Worm (Caenorhabditis elegans): ENCODE results near the gene rgs-10.

rgs-10 gene

DNA sequence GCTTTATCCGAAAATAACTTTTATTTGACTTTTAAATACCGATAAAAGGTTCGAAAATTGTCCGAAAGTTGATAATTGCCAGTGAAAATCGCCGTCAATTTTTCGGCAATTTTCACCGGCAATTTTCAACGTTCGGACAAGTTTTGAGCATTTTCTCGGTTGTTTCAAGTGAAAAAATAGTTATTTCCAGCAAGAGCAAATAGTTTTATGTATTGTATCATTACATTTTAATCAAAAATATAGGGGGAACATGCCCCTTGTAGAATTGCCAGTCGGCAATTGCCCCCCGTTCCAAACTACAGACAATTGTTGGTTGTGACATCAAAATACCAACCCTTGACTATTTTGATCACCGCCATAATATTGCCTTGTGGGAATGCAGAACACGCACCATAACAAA lies at the start of gene rgs-10:
TSS of gene rgs-10 (plus strand) at position 301 of the 400 bp plus-strand sequence.
- TF ChIP-seq nhr-2 (tag; optimal IDR thresholded peaks at IDR 0.05) (no peak), unc-39 (tag; optimal IDR thresholded peaks at IDR 0.05) (no peak), nhr-76 (tag; optimal IDR thresholded peaks at IDR 0.05) (no peak), nhr-237 (tag; optimal IDR thresholded peaks at IDR 0.05) (no peak), cnd-1 (tag; optimal IDR thresholded peaks at IDR 0.05) (no peak), zip-8 (tag; optimal IDR thresholded peaks at IDR 0.05) (no peak), elt-3 (tag; optimal IDR thresholded peaks at IDR 0.05) (no peak), sem-2 (GFP tag; optimal IDR thresholded peaks at IDR 0.05) (no peak), lsy-2 (tag; optimal IDR thresholded peaks at IDR 0.05) (no peak), snpc-4 (tag; optimal IDR thresholded peaks at IDR 0.05) (no peak), mep-1 (tag; optimal IDR thresholded peaks at IDR 0.05) (no peak), ceh-43 (GFP tag; optimal IDR thresholded peaks at IDR 0.05) (no peak), hlh-1 (tag; optimal IDR thresholded peaks at IDR 0.05) (no peak), tbx-8 (GFP tag; optimal IDR thresholded peaks at IDR 0.05) (no peak), ztf-11 (tag; optimal IDR thresholded peaks at IDR 0.05) (no peak), mab-5 (tag; optimal IDR thresholded peaks at IDR 0.05) (no peak), ham-2 (GFP tag; optimal IDR thresholded peaks at IDR 0.05) (no peak)

DNA sequence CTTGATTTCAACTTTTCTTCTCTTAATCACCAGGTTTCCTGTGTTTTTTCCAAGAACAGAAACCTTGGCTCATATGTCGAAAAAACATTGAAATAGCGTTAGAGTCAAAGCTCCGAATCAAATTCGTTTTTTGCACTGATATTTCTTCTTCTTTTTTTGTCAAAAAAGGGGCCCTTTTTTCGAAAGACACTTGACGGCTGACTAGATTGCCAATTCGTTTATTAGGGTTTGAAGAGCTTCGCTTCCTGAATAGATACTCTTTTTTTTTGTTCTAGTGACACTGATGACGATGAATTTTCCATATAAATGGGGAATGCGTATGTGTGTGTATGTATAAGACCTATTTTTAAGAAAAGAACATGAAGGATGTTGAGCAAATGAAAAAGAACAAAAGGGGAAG lies 45.8 kb upstream of the rgs-10 start:
- TF ChIP-seq mls-2 (tag; optimal IDR thresholded peaks at IDR 0.05): no peak
- no peak for TF ChIP-seq ceh-83 (GFP tag; optimal IDR thresholded peaks at IDR 0.05)
- no peak for TF ChIP-seq flh-1 (GFP tag; optimal IDR thresholded peaks at IDR 0.05)
- TF ChIP-seq ceh-39 (tag; optimal IDR thresholded peaks at IDR 0.05): no peak
- no peak for TF ChIP-seq ces-1 (GFP tag; optimal IDR thresholded peaks at IDR 0.05)
- TF ChIP-seq bed-3 (GFP tag; optimal IDR thresholded peaks at IDR 0.05): no peak
- TF ChIP-seq hlh-1 (tag; optimal IDR thresholded peaks at IDR 0.05): no peak
- no peak for TF ChIP-seq unc-39 (tag; optimal IDR thresholded peaks at IDR 0.05)
- TF ChIP-seq mep-1 (tag; optimal IDR thresholded peaks at IDR 0.05): no peak
- TF ChIP-seq nhr-28 (tag; optimal IDR thresholded peaks at IDR 0.05): no peak
- TF ChIP-seq M03D4.4 (tag; optimal IDR thresholded peaks at IDR 0.05): no peak
- no peak for TF ChIP-seq blmp-1 (tag; optimal IDR thresholded peaks at IDR 0.05)

DNA sequence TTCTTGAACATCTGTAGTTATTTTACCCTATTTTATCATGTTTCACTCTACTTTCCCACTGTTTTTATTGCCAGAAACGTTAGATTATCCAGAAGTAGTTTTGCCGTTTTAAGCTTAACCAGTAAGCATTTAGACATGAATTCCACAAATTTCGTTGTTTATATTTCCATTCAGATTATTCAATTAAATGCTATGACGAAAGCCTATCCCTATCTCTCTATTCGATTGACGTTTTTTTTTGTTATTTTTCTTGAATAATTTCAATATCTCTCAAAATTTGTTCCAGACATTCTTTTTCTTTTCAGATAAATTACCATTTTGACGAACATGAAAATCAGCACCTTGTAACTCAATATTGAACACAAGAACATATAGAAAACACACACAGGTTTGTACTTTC lies 44.0 kb upstream of the rgs-10 start, which contains the start of gene npr-40:
TSS of gene npr-40 (plus strand) at position 301 of the 400 bp plus-strand sequence.
- TF ChIP-seq elt-1 (tag; optimal IDR thresholded peaks at IDR 0.05; ENCODE audit: borderline replicate concordance, insufficient read depth) (no peak), nhr-2 (tag; optimal IDR thresholded peaks at IDR 0.05) (no peak), ceh-43 (GFP tag; optimal IDR thresholded peaks at IDR 0.05) (no peak), hlh-1 (tag; optimal IDR thresholded peaks at IDR 0.05) (no peak), ceh-83 (GFP tag; optimal IDR thresholded peaks at IDR 0.05) (no peak), nhr-12 (tag; optimal IDR thresholded peaks at IDR 0.05) (no peak), lin-32 (GFP tag; optimal IDR thresholded peaks at IDR 0.05) (no peak), nhr-237 (tag; optimal IDR thresholded peaks at IDR 0.05) (no peak), unc-120 (tag; optimal IDR thresholded peaks at IDR 0.05; ENCODE audit: poor library complexity, severe bottlenecking) (no peak), flh-1 (GFP tag; optimal IDR thresholded peaks at IDR 0.05) (no peak)

DNA sequence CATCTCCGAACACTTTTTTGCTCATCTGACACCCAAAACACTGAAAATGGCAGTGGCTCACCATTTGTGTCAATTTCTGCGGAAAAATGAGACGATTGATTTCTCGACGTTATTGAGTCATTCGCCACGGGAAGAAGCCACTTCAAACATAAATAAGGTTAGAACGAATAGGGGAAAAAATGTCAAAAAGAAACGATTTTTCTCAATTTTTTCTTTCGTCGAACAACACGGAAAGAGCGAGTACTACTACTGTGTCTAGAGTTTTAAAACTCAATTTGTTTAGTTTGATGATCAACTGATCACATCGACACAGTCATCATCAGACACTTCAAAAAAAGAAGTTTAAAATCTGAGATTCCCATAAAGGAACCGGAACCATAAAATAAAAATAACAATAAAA lies 41.7 kb upstream of the rgs-10 start:
- TF ChIP-seq nhr-28 (tag; optimal IDR thresholded peaks at IDR 0.05): no peak
- TF ChIP-seq sem-2 (GFP tag; optimal IDR thresholded peaks at IDR 0.05): no peak
- no peak for TF ChIP-seq zip-8 (tag; optimal IDR thresholded peaks at IDR 0.05)
- TF ChIP-seq elt-1 (tag; optimal IDR thresholded peaks at IDR 0.05; ENCODE audit: borderline replicate concordance, insufficient read depth): no peak
- no peak for TF ChIP-seq bed-3 (GFP tag; optimal IDR thresholded peaks at IDR 0.05)
- TF ChIP-seq blmp-1 (tag; optimal IDR thresholded peaks at IDR 0.05): no peak

DNA sequence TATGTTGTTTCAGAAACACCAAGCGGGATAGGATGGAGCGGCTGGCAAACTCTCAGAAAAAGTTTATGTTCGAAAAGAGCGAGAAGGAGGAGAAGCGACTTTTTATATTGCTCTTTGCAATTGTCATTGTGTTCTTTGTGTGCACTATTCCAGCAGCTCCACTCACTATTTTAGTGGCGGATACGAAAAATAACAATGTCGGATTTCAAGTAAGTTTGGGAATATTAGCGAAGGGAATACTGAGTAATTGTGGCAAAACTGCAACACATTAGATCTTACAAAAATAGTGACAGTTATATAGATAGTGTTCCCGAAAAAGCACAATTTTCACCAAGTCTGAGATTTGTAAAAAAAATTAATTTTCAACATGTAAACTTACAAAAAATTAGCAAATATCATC lies 39.8 kb upstream of the rgs-10 start:
- TF ChIP-seq nhr-76 (tag; optimal IDR thresholded peaks at IDR 0.05) (no peak), mls-2 (tag; optimal IDR thresholded peaks at IDR 0.05) (no peak), nhr-237 (tag; optimal IDR thresholded peaks at IDR 0.05) (no peak), elt-1 (tag; optimal IDR thresholded peaks at IDR 0.05; ENCODE audit: borderline replicate concordance, insufficient read depth) (no peak), sptf-1 (tag; optimal IDR thresholded peaks at IDR 0.05) (no peak), lin-32 (GFP tag; optimal IDR thresholded peaks at IDR 0.05) (no peak), M03D4.4 (tag; optimal IDR thresholded peaks at IDR 0.05) (no peak), drap-1 (GFP tag; optimal IDR thresholded peaks at IDR 0.05) (no peak), zip-8 (tag; optimal IDR thresholded peaks at IDR 0.05) (no peak), unc-120 (tag; optimal IDR thresholded peaks at IDR 0.05; ENCODE audit: poor library complexity, severe bottlenecking) (no peak), nhr-2 (tag; optimal IDR thresholded peaks at IDR 0.05) (no peak)

Data from whole organism, mixed stage, embryonic.